Worm (Caenorhabditis elegans): ENCODE data around the gene bgal-2.

- TF ChIP-seq flt-1 (GFP tag; IDR thresholded peaks at IDR 0.05): no peak
- no peak for TF ChIP-seq ztf-29 (GFP tag; IDR thresholded peaks at IDR 0.05)
- TF ChIP-seq ref-1 (GFP tag; conservative IDR thresholded peaks at IDR 0.05): no peak
- no peak for TF ChIP-seq ztf-23 (GFP tag; IDR thresholded peaks at IDR 0.05)
- TF ChIP-seq med-1 (GFP tag; optimal IDR thresholded peaks at IDR 0.05; ENCODE audit: insufficient read depth): no peak
Measured at ce11 chrX:6737329-6738008, 46.7 kb upstream of the bgal-2 start.

Data from whole organism, midembryonic.